Fruit fly (Drosophila melanogaster): ENCODE data around the gene Sdic4.

DNA sequence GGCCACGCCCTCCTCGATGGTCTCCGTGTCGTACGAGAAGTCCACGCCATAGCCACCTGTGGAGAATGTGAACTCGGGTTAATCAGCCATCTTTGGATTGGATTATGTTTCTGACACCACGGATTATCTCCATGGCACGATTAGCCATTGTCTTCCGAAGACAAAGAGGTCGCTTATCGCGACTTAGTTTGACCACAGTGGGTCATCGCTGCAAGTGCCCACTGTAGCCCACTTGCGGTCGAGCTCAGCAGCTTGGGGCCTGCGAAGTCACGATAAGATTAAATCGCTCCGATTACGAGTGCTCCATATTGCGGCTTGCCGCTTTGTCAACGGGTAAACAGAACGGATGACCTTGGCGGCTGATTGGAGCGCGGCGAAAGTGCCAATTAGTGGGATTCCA, 31.2 kb upstream of the Sdic4 start:
- TF ChIP-seq ttk (optimal IDR thresholded peaks at IDR 0.05) (no peak), psq (optimal IDR thresholded peaks at IDR 0.05) (no peak), insv (optimal IDR thresholded peaks at IDR 0.05) (no peak), Myc (optimal IDR thresholded peaks at IDR 0.05) (no peak), Sin3A (optimal IDR thresholded peaks at IDR 0.05) (no peak)
